Worm (Caenorhabditis elegans) whole organism, midembryonic: ENCODE results near the gene acs-9.
"Not testable (repeated sequence)": the region's sequence is repeated elsewhere in the genome, so short reads cannot be mapped to it uniquely, and the experiment has no call there.

Experiments used
- T22C8.4 ChIP-seq: fragments of 200-800 bp; sonication (Bioruptor generic); IDR thresholded peaks from 2 replicates; pipeline ENCODE4 v1.3.6; 2022; ENCODE audit warnings: missing genetic modification characterization, missing compliant biosample characterization
- cog-1 ChIP-seq: sonication (generic microtip); optimal IDR thresholded peaks from 2 replicates; lab custom pipeline; 2016; ENCODE audit warnings: missing genetic modification characterization, missing compliant biosample characterization
- flt-1 ChIP-seq: fragments of 200-800 bp; sonication (Bioruptor generic); IDR thresholded peaks from 2 replicates; pipeline ENCODE4 v1.3.6; 2022; ENCODE audit warnings: missing genetic modification characterization, missing compliant biosample characterization
- klf-2 ChIP-seq: fragments of 200-800 bp; sonication (Bioruptor generic); conservative IDR thresholded peaks from 2 replicates; pipeline ENCODE4 v1.3.6; 2022; ENCODE audit warnings: missing genetic modification reagents, missing genetic modification characterization, missing compliant biosample characterization
- med-1 ChIP-seq: sonication (generic microtip); optimal IDR thresholded peaks from 2 replicates; lab custom pipeline; 2017; ENCODE audit warnings: missing genetic modification characterization, mild to moderate bottlenecking, missing compliant biosample characterization, antibody characterized with exemption, missing genetic modification reagents; ENCODE audit not compliant: insufficient read depth
- ref-1 ChIP-seq: fragments of 200-800 bp; sonication (Bioruptor generic); conservative IDR thresholded peaks from 2 replicates; pipeline ENCODE4 v1.3.6; 2022; ENCODE audit warnings: missing genetic modification reagents, missing genetic modification characterization, missing compliant biosample characterization
- tab-1 ChIP-seq: fragments of 200-800 bp; sonication (Bioruptor generic); IDR thresholded peaks from 2 replicates; pipeline ENCODE4 v1.3.6; 2022; ENCODE audit warnings: missing genetic modification characterization, missing compliant biosample characterization
- ztf-23 ChIP-seq: fragments of 200-800 bp; sonication (Bioruptor generic); IDR thresholded peaks from 2 replicates; pipeline ENCODE4 v1.3.6; 2022; ENCODE audit warnings: missing genetic modification reagents, missing genetic modification characterization, missing compliant biosample characterization
- ztf-29 ChIP-seq: fragments of 200-800 bp; sonication (Bioruptor generic); IDR thresholded peaks from 2 replicates; pipeline ENCODE4 v1.3.6; 2022; ENCODE audit warnings: missing genetic modification reagents, missing genetic modification characterization, missing compliant biosample characterization

The acs-9 gene

ce11 chrX:16902657-16903056 is 22.3 kb upstream of the acs-9 start:
- no peak for TF ChIP-seq ztf-29 (GFP tag; lab: Robert Waterston, UW)

ce11 chrX:16901906-16902383 is 21.6 kb upstream of the acs-9 start:
- 0 out of 2 replicates have a peak, but pooled peaks have one; percentile 52 for TF ChIP-seq ztf-23 (GFP tag; lab: Robert Waterston, UW)

- no peak for TF ChIP-seq klf-2 (GFP tag; lab: Robert Waterston, UW)
- no peak for TF ChIP-seq tab-1 (GFP tag; lab: Robert Waterston, UW)
- TF ChIP-seq cog-1 = no peak
- no peak for TF ChIP-seq T22C8.4 (GFP tag; lab: Robert Waterston, UW)
- no peak for TF ChIP-seq ref-1 (GFP tag; lab: Robert Waterston, UW)
- no peak for TF ChIP-seq ztf-29 (GFP tag; lab: Robert Waterston, UW)
- TF ChIP-seq med-1 = no peak
- no peak for TF ChIP-seq flt-1 (GFP tag; lab: Robert Waterston, UW)
- TF ChIP-seq ztf-23 (GFP tag; lab: Robert Waterston, UW) = no peak
Observed at ce11 chrX:16894577-16894976, 14.3 kb upstream of the acs-9 start, which contains the start of gene F39F10.2. TSS of gene F39F10.2 (plus strand) at chrX:16894877.

ce11 chrX:16893767-16894166 is 13.4 kb upstream of the acs-9 start:
- TF ChIP-seq klf-2 (GFP tag; lab: Robert Waterston, UW) (no peak), ztf-23 (GFP tag; lab: Robert Waterston, UW) (no peak), ztf-29 (GFP tag; lab: Robert Waterston, UW) (no peak), cog-1 (no peak), tab-1 (GFP tag; lab: Robert Waterston, UW) (0 out of 2 replicates have a peak, but pooled peaks have one; percentile 29)

ce11 chrX:16891683-16892082 is 11.4 kb upstream of the acs-9 start, which contains the start of gene F39F10.3:
TSS of gene F39F10.3 (plus strand) at chrX:16891983.
- TF ChIP-seq med-1 (no peak), ref-1 (GFP tag; lab: Robert Waterston, UW) (no peak)

- no peak for TF ChIP-seq ref-1 (GFP tag; lab: Robert Waterston, UW)
Observed at ce11 chrX:16884075-16884474, 3.7 kb upstream of the acs-9 start.

- not testable (repeated sequence) for TF ChIP-seq ztf-23, flt-1, ref-1 (GFP tag; lab: Robert Waterston, UW)
Observed at ce11 chrX:16883426-16883825, 3.1 kb upstream of the acs-9 start, which contains the start of gene Y13C8A.1. TSS of gene Y13C8A.1 (plus strand) at chrX:16883726.

ce11 chrX:16872446-16872962 is 7.8 kb downstream of the acs-9 start, which contains the start of gene T20F7.1:
TSS of gene T20F7.1 (plus strand) at chrX:16872912.
- TF ChIP-seq ztf-23 (GFP tag; lab: Robert Waterston, UW) (no peak), ztf-29 (GFP tag; lab: Robert Waterston, UW) (no peak), tab-1 (GFP tag; lab: Robert Waterston, UW) (no peak), med-1 (no peak), T22C8.4 (GFP tag; lab: Robert Waterston, UW) (no peak), ref-1 (GFP tag; lab: Robert Waterston, UW) (no peak), cog-1 (no peak), klf-2 (GFP tag; lab: Robert Waterston, UW) (no peak), flt-1 (GFP tag; lab: Robert Waterston, UW) (no peak)

ce11 chrX:16871355-16871754 is 9.0 kb downstream of the acs-9 start:
- no peak for TF ChIP-seq T22C8.4 (GFP tag; lab: Robert Waterston, UW)
- TF ChIP-seq med-1 = no peak
- no peak for TF ChIP-seq ztf-29 (GFP tag; lab: Robert Waterston, UW)
- TF ChIP-seq flt-1 (GFP tag; lab: Robert Waterston, UW) = no peak
- TF ChIP-seq ztf-23 (GFP tag; lab: Robert Waterston, UW) = no peak
- TF ChIP-seq tab-1 (GFP tag; lab: Robert Waterston, UW) = no peak
- no peak for TF ChIP-seq cog-1
- no peak for TF ChIP-seq ref-1 (GFP tag; lab: Robert Waterston, UW)
- no peak for TF ChIP-seq klf-2 (GFP tag; lab: Robert Waterston, UW)

ce11 chrX:16868931-16869330 is 11.4 kb downstream of the acs-9 start, which contains the start of gene aakg-2:
TSS of gene aakg-2 (minus strand) at chrX:16869031.
- TF ChIP-seq tab-1 (GFP tag; lab: Robert Waterston, UW) (no peak), T22C8.4 (GFP tag; lab: Robert Waterston, UW) (no peak), ztf-29 (GFP tag; lab: Robert Waterston, UW) (no peak), ref-1 (GFP tag; lab: Robert Waterston, UW) (no peak), ztf-23 (GFP tag; lab: Robert Waterston, UW) (no peak), klf-2 (GFP tag; lab: Robert Waterston, UW) (no peak), med-1 (no peak), flt-1 (GFP tag; lab: Robert Waterston, UW) (no peak), cog-1 (no peak)

ce11 chrX:16865675-16866074 is 14.7 kb downstream of the acs-9 start:
- TF ChIP-seq klf-2 (GFP tag; lab: Robert Waterston, UW) (no peak), ztf-23 (GFP tag; lab: Robert Waterston, UW) (no peak)
